Fruit fly (Drosophila melanogaster) whole organism, embryonic: ENCODE results near the gene Inx3.

Source experiments
- Asciz ChIP-seq: fragments of 200-800 bp; sonication (Bioruptor generic); optimal IDR thresholded peaks from 2 replicates; lab custom pipeline; 2017; ENCODE audit warnings: missing biosample characterization, mild to moderate bottlenecking, missing genetic modification characterization, missing genetic modification reagents
- B-H2 ChIP-seq: fragments of 200-800 bp; sonication (Bioruptor generic); optimal IDR thresholded peaks from 2 replicates; lab custom pipeline; 2018; ENCODE audit warnings: missing biosample characterization, mild to moderate bottlenecking, missing genetic modification characterization
- CG10979 ChIP-seq: fragments of 200-800 bp; sonication (Bioruptor generic); optimal IDR thresholded peaks from 2 replicates; lab custom pipeline; 2018; ENCODE audit warnings: missing biosample characterization, mild to moderate bottlenecking, missing genetic modification characterization, moderate library complexity
- CG11560 ChIP-seq: fragments of 200-800 bp; sonication (Bioruptor generic); IDR thresholded peaks from 3 replicates; pipeline ENCODE4 v1.3.6; 2022; ENCODE audit warnings: missing biosample characterization, missing genetic modification characterization
- CG12236 ChIP-seq: fragments of 200-800 bp; sonication (Bioruptor generic); optimal IDR thresholded peaks from 2 replicates; lab custom pipeline; 2016; ENCODE audit warnings: missing biosample characterization, missing genetic modification characterization
- CG12299 ChIP-seq: fragments of 200-800 bp; sonication (Bioruptor generic); optimal IDR thresholded peaks from 2 replicates; lab custom pipeline; 2018; ENCODE audit warnings: missing biosample characterization, mild to moderate bottlenecking, missing genetic modification characterization
- CG1233 ChIP-seq: fragments of 200-800 bp; sonication (Bioruptor generic); optimal IDR thresholded peaks from 4 replicates; lab custom pipeline; 2018; ENCODE audit warnings: missing biosample characterization, mild to moderate bottlenecking, missing genetic modification characterization
- CG14050 ChIP-seq: fragments of 200-800 bp; sonication (Bioruptor generic); IDR thresholded peaks from 3 replicates; pipeline ENCODE4 v1.3.6; 2022; ENCODE audit warnings: missing biosample characterization, missing genetic modification characterization
- CG15011 ChIP-seq: fragments of 200-800 bp; sonication (Bioruptor generic); optimal IDR thresholded peaks from 3 replicates; lab custom pipeline; 2018; ENCODE audit warnings: missing biosample characterization, mild to moderate bottlenecking, missing genetic modification characterization
- CG1647 ChIP-seq: fragments of 200-800 bp; sonication (Bioruptor generic); optimal IDR thresholded peaks from 3 replicates; lab custom pipeline; 2016; ENCODE audit warnings: missing biosample characterization, missing genetic modification characterization
- CG16779 ChIP-seq: fragments of 200-800 bp; sonication (Bioruptor generic); IDR thresholded peaks from 2 replicates; pipeline ENCODE4 v1.3.6; 2022; ENCODE audit warnings: missing biosample characterization, missing genetic modification characterization
- CG17361 ChIP-seq: fragments of 200-800 bp; sonication (Bioruptor generic); IDR thresholded peaks from 3 replicates; pipeline ENCODE4 v1.3.6; 2022; ENCODE audit warnings: missing biosample characterization, missing genetic modification characterization
- CG18011 ChIP-seq: fragments of 200-800 bp; sonication (Bioruptor generic); optimal IDR thresholded peaks from 2 replicates; lab custom pipeline; 2017; ENCODE audit warnings: missing biosample characterization, missing genetic modification characterization, mild to moderate bottlenecking, moderate library complexity, missing genotype
- CG2889 ChIP-seq: fragments of 200-800 bp; sonication (Bioruptor generic); IDR thresholded peaks from 3 replicates; pipeline ENCODE4 v1.3.6; 2022; ENCODE audit warnings: missing biosample characterization, missing genetic modification characterization
- CG31365 ChIP-seq: fragments of 200-800 bp; sonication (Bioruptor generic); optimal IDR thresholded peaks from 2 replicates; lab custom pipeline; 2018; ENCODE audit warnings: missing biosample characterization, mild to moderate bottlenecking, missing genetic modification characterization
- CG31388 ChIP-seq: fragments of 200-800 bp; sonication (Bioruptor generic); optimal IDR thresholded peaks from 2 replicates; lab custom pipeline; 2016; ENCODE audit warnings: missing biosample characterization, missing genetic modification characterization
- CG32772 ChIP-seq: fragments of 200-800 bp; sonication (Bioruptor generic); IDR thresholded peaks from 2 replicates; pipeline ENCODE4 v1.3.6; 2022; ENCODE audit warnings: missing biosample characterization, missing genetic modification characterization
- CG3281 ChIP-seq: fragments of 200-800 bp; sonication (Bioruptor generic); optimal IDR thresholded peaks from 3 replicates; lab custom pipeline; 2017; ENCODE audit warnings: missing biosample characterization, mild to moderate bottlenecking, missing genetic modification characterization
- CG43689 ChIP-seq: fragments of 200-800 bp; sonication (Bioruptor generic); IDR thresholded peaks from 2 replicates; pipeline ENCODE4 v1.3.6; 2022; ENCODE audit warnings: missing biosample characterization, missing genetic modification characterization
- CG6175 ChIP-seq: fragments of 200-800 bp; sonication (Bioruptor generic); IDR thresholded peaks from 3 replicates; pipeline ENCODE4 v1.3.6; 2022; ENCODE audit warnings: missing biosample characterization, missing genetic modification characterization
- CG6254 ChIP-seq: fragments of 200-800 bp; sonication (Bioruptor generic); optimal IDR thresholded peaks from 3 replicates; lab custom pipeline; 2017; ENCODE audit warnings: mild to moderate bottlenecking, missing biosample characterization, missing genetic modification reagents, missing genetic modification characterization
- CG7357 ChIP-seq: fragments of 200-800 bp; sonication (Bioruptor generic); IDR thresholded peaks from 3 replicates; pipeline ENCODE4 v1.3.6; 2022; ENCODE audit warnings: missing biosample characterization, missing genetic modification characterization
- CG7372 ChIP-seq: fragments of 200-800 bp; sonication (Bioruptor generic); IDR thresholded peaks from 2 replicates; pipeline ENCODE4 v1.3.6; 2022; ENCODE audit warnings: missing biosample characterization, missing genetic modification characterization
- Dad ChIP-seq: fragments of 200-800 bp; sonication (Bioruptor generic); optimal IDR thresholded peaks from 3 replicates; lab custom pipeline; 2016; ENCODE audit warnings: missing biosample characterization, missing genetic modification characterization
- Dek ChIP-seq: fragments of 200-800 bp; sonication (Bioruptor generic); optimal IDR thresholded peaks from 3 replicates; lab custom pipeline; 2019; ENCODE audit warnings: missing biosample characterization, mild to moderate bottlenecking, missing genetic modification characterization, moderate library complexity
- E2f1 ChIP-seq: fragments of 200-800 bp; sonication (Bioruptor generic); IDR thresholded peaks from 2 replicates; pipeline ENCODE4 v1.3.6; 2022; ENCODE audit warnings: missing biosample characterization, missing genetic modification characterization
- H15 ChIP-seq: fragments of 200-800 bp; sonication (Bioruptor generic); IDR thresholded peaks from 3 replicates; pipeline ENCODE4 v1.3.6; 2022; ENCODE audit warnings: missing biosample characterization, missing genetic modification characterization
- H2.0 ChIP-seq: fragments of 200-800 bp; sonication (Bioruptor generic); IDR thresholded peaks from 2 replicates; pipeline ENCODE4 v1.3.6; 2022; ENCODE audit warnings: missing biosample characterization, missing genetic modification characterization
- Hr78 ChIP-seq, 2 experiments: fragments of 200-800 bp in 1 of 2; fragments of >200 bp in 1 of 2; sonication (Bioruptor generic) in 1 of 2; optimal IDR thresholded peaks; 2 replicates each; lab custom pipeline; 2017 to 2019; ENCODE audit warnings: missing biosample characterization in 2 of 2, missing genetic modification characterization in 2 of 2, mild to moderate bottlenecking in 1 of 2, moderate library complexity in 1 of 2
- Lpt ChIP-seq: fragments of >200 bp; optimal IDR thresholded peaks from 2 replicates; lab custom pipeline; 2018; ENCODE audit warnings: missing biosample characterization, missing genetic modification characterization
- Myb ChIP-seq: fragments of 200-800 bp; sonication (Bioruptor generic); optimal IDR thresholded peaks from 2 replicates; lab custom pipeline; 2016; ENCODE audit warnings: missing biosample characterization, missing genetic modification characterization
- Oaz ChIP-seq: fragments of 200-800 bp; sonication (Bioruptor generic); IDR thresholded peaks from 2 replicates; pipeline ENCODE4 v1.3.6; 2022; ENCODE audit warnings: missing biosample characterization, missing genetic modification characterization
- Sry-δ ChIP-seq: fragments of 200-800 bp; sonication (Bioruptor generic); optimal IDR thresholded peaks from 2 replicates; lab custom pipeline; 2016; ENCODE audit warnings: missing biosample characterization, missing genetic modification characterization
- bigmax ChIP-seq: fragments of 200-800 bp; sonication (Bioruptor generic); optimal IDR thresholded peaks from 2 replicates; lab custom pipeline; 2018; ENCODE audit warnings: missing biosample characterization, mild to moderate bottlenecking, missing genetic modification characterization
- bowl ChIP-seq: fragments of 200-800 bp; sonication (Bioruptor generic); IDR thresholded peaks from 2 replicates; pipeline ENCODE4 v1.3.6; 2022; ENCODE audit warnings: missing biosample characterization, missing genetic modification characterization
- dimm ChIP-seq: fragments of 200-800 bp; sonication (Bioruptor generic); IDR thresholded peaks from 2 replicates; pipeline ENCODE4 v1.3.6; 2022; ENCODE audit warnings: missing biosample characterization, missing genetic modification characterization
- disco-r ChIP-seq: fragments of 200-800 bp; sonication (Bioruptor generic); optimal IDR thresholded peaks from 2 replicates; lab custom pipeline; 2016; ENCODE audit warnings: missing biosample characterization, missing genetic modification characterization
- grn ChIP-seq: fragments of 200-800 bp; sonication (Bioruptor generic); optimal IDR thresholded peaks from 3 replicates; lab custom pipeline; 2017; ENCODE audit warnings: missing biosample characterization, missing genetic modification characterization
- insv ChIP-seq, 2 experiments: fragments of 200-800 bp; sonication (Bioruptor generic); optimal IDR thresholded peaks; 3 replicates each; lab custom pipeline; 2016 to 2018; ENCODE audit warnings: missing biosample characterization in 2 of 2, missing genetic modification characterization in 2 of 2
- kni ChIP-seq: fragments of 200-800 bp; sonication (Bioruptor generic); optimal IDR thresholded peaks from 3 replicates; lab custom pipeline; 2017; ENCODE audit warnings: mild to moderate bottlenecking, missing biosample characterization, missing genetic modification reagents, missing genetic modification characterization
- lov ChIP-seq, 2 experiments: fragments of 200-800 bp in 1 of 2; fragments of >200 bp in 1 of 2; sonication (Bioruptor generic) in 1 of 2; IDR thresholded peaks in 1 of 2; optimal IDR thresholded peaks in 1 of 2; 2 replicates in 1 of 2; 3 replicates in 1 of 2; pipeline versions ENCODE4 v1.3.6 to Lab custom; 2017 to 2022; ENCODE audit warnings: missing biosample characterization in 1 of 2, missing genetic modification characterization in 1 of 2
- nerfin-2 ChIP-seq: fragments of 200-800 bp; sonication (Bioruptor generic); IDR thresholded peaks from 2 replicates; pipeline ENCODE4 v1.3.6; 2022; ENCODE audit warnings: missing biosample characterization, missing genetic modification characterization; ENCODE audit not compliant: partially characterized antibody
- pan ChIP-seq, 4 experiments: fragments of >200 bp in 3 of 4; fragments of 200-800 bp in 1 of 4; sonication (Bioruptor generic) in 1 of 4; optimal IDR thresholded peaks in 3 of 4; IDR thresholded peaks in 1 of 4; 2 replicates each; pipeline versions ENCODE4 v1.3.6 to Lab custom; 2017 to 2022; ENCODE audit warnings: missing biosample characterization in 2 of 4, missing genetic modification characterization in 2 of 4, mixed read lengths in 1 of 4
- prd ChIP-seq, 3 experiments: fragments of >200 bp in 2 of 3; fragments of 200-800 bp in 1 of 3; sonication (Bioruptor generic) in 1 of 3; optimal IDR thresholded peaks in 2 of 3; IDR thresholded peaks in 1 of 3; 2 replicates in 2 of 3; 3 replicates in 1 of 3; pipeline versions ENCODE4 v1.3.6 to Lab custom; 2017 to 2022; ENCODE audit warnings: missing biosample characterization in 1 of 3, missing genetic modification characterization in 1 of 3
- pros ChIP-seq: fragments of 200-800 bp; sonication (Bioruptor generic); optimal IDR thresholded peaks from 3 replicates; lab custom pipeline; 2019; ENCODE audit warnings: missing biosample characterization, mild to moderate bottlenecking, missing genetic modification characterization, moderate library complexity
- sens ChIP-seq: fragments of 200-800 bp; sonication (Bioruptor generic); peaks from one replicate; lab custom pipeline; 2016; ENCODE audit warnings: missing biosample characterization, missing genetic modification characterization
- unpg ChIP-seq: fragments of 200-800 bp; sonication (Bioruptor generic); optimal IDR thresholded peaks from 3 replicates; lab custom pipeline; 2018; ENCODE audit warnings: missing biosample characterization, mild to moderate bottlenecking, missing genetic modification characterization, moderate library complexity
- vfl ChIP-seq: fragments of 200-800 bp; sonication (Bioruptor generic); optimal IDR thresholded peaks from 2 replicates; lab custom pipeline; 2016; ENCODE audit warnings: missing biosample characterization, missing genetic modification characterization

The Inx3 gene

dm6 chr3R:28819555-28820305, 39.6 kb downstream of the Inx3 start, which contains the start of the genes CG1523 and CG1647 (continued):
- TF ChIP-seq CG11560 (tag; lab: Robert Waterston, UW) (no peak), H2.0 (no peak), CG7357 (GFP tag; lab: Robert Waterston, UW) (peak; percentile 47; the same call in 2 of the 3 replicates), CG17361 (peak; percentile 85), CG1233 (GFP tag; lab: Kevin White, UChicago) (peak; percentile 70), Sry-δ (GFP tag; lab: Kevin White, UChicago) (peak; percentile 41), lov (optimal IDR thresholded peaks at IDR 0.05; lab: Kevin White, UChicago) (no peak), lov (GFP tag; IDR thresholded peaks at IDR 0.05; lab: Robert Waterston, UW) (0 out of 3 replicates have a peak, but pooled peaks have one; percentile 56), CG32772 (GFP tag; lab: Robert Waterston, UW) (peak; percentile 28), CG14050 (0 out of 3 replicates have a peak, but pooled peaks have one; percentile 26), CG31388 (GFP tag; lab: Kevin White, UChicago) (peak; percentile 15), prd (optimal IDR thresholded peaks at IDR 0.05; lab: Kevin White, UChicago) (no peak), prd (GFP tag; IDR thresholded peaks at IDR 0.05; lab: Robert Waterston, UW) (peak; percentile 68), unpg (GFP tag; lab: Kevin White, UChicago) (peak; percentile 66), kni (GFP tag; lab: Kevin White, UChicago) (no peak), pan (optimal IDR thresholded peaks at IDR 0.05; lab: Kevin White, UChicago) (no peak), pan (GFP tag; optimal IDR thresholded peaks at IDR 0.05 in 1 of 2, IDR thresholded peaks at IDR 0.05 in 1 of 2) (peak in 1 of 2 experiments; percentile 40), nerfin-2 (GFP tag; lab: Robert Waterston, UW) (no peak), CG15011 (GFP tag; lab: Kevin White, UChicago) (no peak), grn (GFP tag; lab: Kevin White, UChicago) (no peak), Oaz (GFP tag; lab: Robert Waterston, UW) (no peak), H15 (GFP tag; lab: Robert Waterston, UW) (0 out of 3 replicates have a peak, but pooled peaks have one; percentile 20), Myb (peak; percentile 38), Lpt (GFP tag; lab: Kevin White, UChicago) (no peak), Dek (tag; lab: Kevin White, UChicago) (no peak), Hr78 (GFP tag; optimal IDR thresholded peaks at IDR 0.05; lab: Kevin White, UChicago) (no peak), E2f1 (no peak; the same call in 1 of the 2 replicates), CG2889 (GFP tag; lab: Robert Waterston, UW) (peak; percentile 49; the same call in 1 of the 3 replicates), bowl (no peak), bigmax (GFP tag; lab: Kevin White, UChicago) (no peak), CG12299 (tag; lab: Kevin White, UChicago) (peak; percentile 51), CG10979 (tag; lab: Kevin White, UChicago) (peak; percentile 71), sens (peak; percentile 95), disco-r (GFP tag; lab: Kevin White, UChicago) (peak; percentile 38), CG3281 (no peak), CG6254 (GFP tag; lab: Kevin White, UChicago) (peak; percentile 51), CG1647 (GFP tag; lab: Kevin White, UChicago) (peak; percentile 57), CG12236 (no peak), CG7372 (GFP tag; lab: Robert Waterston, UW) (0 out of 2 replicates have a peak, but pooled peaks have one; percentile 48), pros (peak; percentile 2), Asciz (GFP tag; lab: Kevin White, UChicago) (no peak), CG16779 (GFP tag; lab: Robert Waterston, UW) (no peak), CG18011 (GFP tag; lab: Kevin White, UChicago) (peak; percentile 19), dimm (GFP tag; lab: Robert Waterston, UW) (no peak), CG31365 (tag; lab: Kevin White, UChicago) (no peak), CG43689 (GFP tag; lab: Robert Waterston, UW) (no peak), B-H2 (GFP tag; lab: Kevin White, UChicago) (no peak), CG6175 (GFP tag; lab: Robert Waterston, UW) (no peak), insv (GFP tag; optimal IDR thresholded peaks at IDR 0.05; lab: Kevin White, UChicago) (peak in 1 of 2 experiments; percentile 5), vfl (no peak), Dad (peak; percentile 24)
